Worm (Caenorhabditis elegans): Measurements from ENCODE around the gene F53H8.3.

DNA sequence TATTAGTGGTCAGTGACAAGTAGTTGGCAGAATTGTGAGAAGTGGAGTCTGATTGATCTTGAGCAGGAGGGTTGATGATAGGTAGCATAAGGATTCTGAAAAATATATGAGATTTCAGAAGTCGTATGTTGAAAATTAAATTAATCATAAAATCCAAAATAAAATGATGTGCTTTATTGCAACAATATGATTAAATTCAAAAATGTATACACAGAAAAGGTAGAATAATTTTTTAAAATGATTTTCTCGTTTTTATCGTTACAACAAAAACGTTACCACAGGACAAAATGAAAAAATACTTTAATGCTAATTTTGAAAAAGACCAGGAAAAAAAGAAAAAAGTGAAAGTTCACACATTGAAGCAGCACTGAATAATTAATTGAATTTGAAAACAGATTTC is 35.8 kb upstream of the F53H8.3 start, which contains the start of gene ZC13.10:
- TF ChIP-seq ceh-27 (GFP tag; optimal IDR thresholded peaks at IDR 0.05), result no peak
- TF ChIP-seq snpc-1.3 (tag; optimal IDR thresholded peaks at IDR 0.05; ENCODE audit: insufficient read depth), result no peak
- no peak for TF ChIP-seq ceh-58 (GFP tag; IDR thresholded peaks at IDR 0.05)
- TF ChIP-seq athp-1 (tag; optimal IDR thresholded peaks at IDR 0.05), result no peak
- TF ChIP-seq snpc-1.1 (tag; optimal IDR thresholded peaks at IDR 0.05; ENCODE audit: insufficient read depth), result no peak
- TF ChIP-seq ama-1 (optimal IDR thresholded peaks at IDR 0.05), result no peak
- no peak for TF ChIP-seq ama-1 (GFP tag; optimal IDR thresholded peaks at IDR 0.05)
- no peak for TF ChIP-seq K11D2.4 (GFP tag; IDR thresholded peaks at IDR 0.05)
- TF ChIP-seq C06A6.2 (GFP tag; conservative IDR thresholded peaks at IDR 0.05), result no peak
- no peak for TF ChIP-seq fkh-3 (tag; optimal IDR thresholded peaks at IDR 0.05)
- no peak for TF ChIP-seq ztf-25 (GFP tag; IDR thresholded peaks at IDR 0.05)
- no peak for TF ChIP-seq pbrm-1 (GFP tag; IDR thresholded peaks at IDR 0.05)
